Worm (Caenorhabditis elegans) whole organism, late embryonic: ENCODE results near the gene dep-1.

Experiments used
- F13H6.1 ChIP-seq: sonication (generic microtip); optimal IDR thresholded peaks from 2 replicates; lab custom pipeline; 2016; ENCODE audit warnings: missing genetic modification characterization, missing compliant biosample characterization
- K09A11.1 ChIP-seq: sonication (generic microtip); optimal IDR thresholded peaks from 2 replicates; lab custom pipeline; 2017; ENCODE audit warnings: antibody characterized with exemption, mild to moderate bottlenecking, missing genetic modification characterization, missing compliant biosample characterization; ENCODE audit not compliant: insufficient read depth
- ahr-1 ChIP-seq: sonication (generic microtip); optimal IDR thresholded peaks from 2 replicates; lab custom pipeline; 2016; ENCODE audit warnings: missing genetic modification characterization, missing compliant biosample characterization
- ceh-14 ChIP-seq: sonication (generic microtip); optimal IDR thresholded peaks from 2 replicates; lab custom pipeline; 2016; ENCODE audit warnings: missing genotype, missing genetic modification characterization, missing compliant biosample characterization
- ceh-19 ChIP-seq: fragments of 200-800 bp; sonication (Bioruptor generic); optimal IDR thresholded peaks from 2 replicates; lab custom pipeline; 2018; ENCODE audit warnings: mild to moderate bottlenecking, missing genetic modification characterization, missing compliant biosample characterization
- ceh-2 ChIP-seq: sonication (generic microtip); optimal IDR thresholded peaks from 2 replicates; lab custom pipeline; 2016; ENCODE audit warnings: missing genotype, missing genetic modification characterization, missing compliant biosample characterization
- ceh-22 ChIP-seq: sonication (generic microtip); optimal IDR thresholded peaks from 2 replicates; lab custom pipeline; 2017; ENCODE audit warnings: missing biosample characterization, missing genetic modification characterization
- ceh-30 ChIP-seq: fragments of 150-350 bp; optimal IDR thresholded peaks from 2 replicates; lab custom pipeline; 2014; ENCODE audit warnings: missing biosample characterization, missing genetic modification characterization
- ceh-31 ChIP-seq: sonication (generic microtip); optimal IDR thresholded peaks from 2 replicates; lab custom pipeline; 2016; ENCODE audit warnings: missing genetic modification characterization, missing compliant biosample characterization
- ceh-45 ChIP-seq: fragments of 200-800 bp; sonication (Bioruptor generic); IDR thresholded peaks from 2 replicates; pipeline ENCODE4 v1.3.6; 2022; ENCODE audit warnings: missing genetic modification reagents, missing genetic modification characterization, missing compliant biosample characterization
- ceh-48 ChIP-seq: sonication (generic microtip); optimal IDR thresholded peaks from 2 replicates; lab custom pipeline; 2016; ENCODE audit warnings: missing genetic modification characterization, inconsistent platforms, missing compliant biosample characterization
- ceh-6 ChIP-seq: fragments of 200-800 bp; sonication (Bioruptor generic); optimal IDR thresholded peaks from 2 replicates; lab custom pipeline; 2018; ENCODE audit warnings: mild to moderate bottlenecking, missing genetic modification characterization, missing compliant biosample characterization
- ceh-9 ChIP-seq: sonication (generic microtip); optimal IDR thresholded peaks from 2 replicates; lab custom pipeline; 2016; ENCODE audit warnings: mild to moderate bottlenecking, missing genetic modification characterization, inconsistent platforms, missing compliant biosample characterization
- dmd-4 ChIP-seq: sonication (generic microtip); optimal IDR thresholded peaks from 2 replicates; lab custom pipeline; 2016; ENCODE audit warnings: borderline replicate concordance, missing genetic modification characterization, missing compliant biosample characterization
- elt-2 ChIP-seq: sonication (generic microtip); optimal IDR thresholded peaks from 2 replicates; lab custom pipeline; 2016; ENCODE audit warnings: missing genetic modification reagents, missing genetic modification characterization, missing compliant biosample characterization
- ets-4 ChIP-seq: sonication (generic microtip); optimal IDR thresholded peaks from 2 replicates; lab custom pipeline; 2016; ENCODE audit warnings: missing genetic modification characterization, missing compliant biosample characterization
- fkh-6 ChIP-seq: sonication (generic microtip); optimal IDR thresholded peaks from 2 replicates; lab custom pipeline; 2016; ENCODE audit warnings: missing genetic modification characterization, missing compliant biosample characterization
- gmeb-2 ChIP-seq: sonication (generic microtip); optimal IDR thresholded peaks from 2 replicates; lab custom pipeline; 2016; ENCODE audit warnings: missing genetic modification characterization, inconsistent platforms, missing compliant biosample characterization
- hlh-13 ChIP-seq: fragments of 200-800 bp; sonication (Bioruptor generic); optimal IDR thresholded peaks from 2 replicates; lab custom pipeline; 2018; ENCODE audit warnings: mild to moderate bottlenecking, missing genetic modification characterization, missing compliant biosample characterization
- hlh-15 ChIP-seq: sonication (generic microtip); optimal IDR thresholded peaks from 2 replicates; lab custom pipeline; 2016; ENCODE audit warnings: missing genetic modification characterization, missing compliant biosample characterization
- hlh-6 ChIP-seq: sonication (generic microtip); optimal IDR thresholded peaks from 2 replicates; lab custom pipeline; 2016; ENCODE audit warnings: missing genotype, missing genetic modification characterization, missing compliant biosample characterization
- hlh-8 ChIP-seq: sonication (generic microtip); optimal IDR thresholded peaks from 2 replicates; lab custom pipeline; 2016; ENCODE audit warnings: missing genotype, missing genetic modification characterization, missing compliant biosample characterization
- lim-6 ChIP-seq: sonication (generic microtip); optimal IDR thresholded peaks from 2 replicates; lab custom pipeline; 2016; ENCODE audit warnings: missing genetic modification characterization, missing compliant biosample characterization
- lin-11 ChIP-seq: fragments of 200-800 bp; sonication (Bioruptor generic); optimal IDR thresholded peaks from 2 replicates; lab custom pipeline; 2018; ENCODE audit warnings: mild to moderate bottlenecking, missing genetic modification characterization, missing compliant biosample characterization
- madf-2 ChIP-seq: sonication (generic microtip); optimal IDR thresholded peaks from 2 replicates; lab custom pipeline; 2017; ENCODE audit warnings: missing genetic modification characterization, missing compliant biosample characterization
- nfya-1 ChIP-seq: sonication (generic microtip); optimal IDR thresholded peaks from 2 replicates; lab custom pipeline; 2017; ENCODE audit warnings: missing genetic modification characterization, mild to moderate bottlenecking, missing compliant biosample characterization, antibody characterized with exemption, moderate library complexity
- nhr-11 ChIP-seq: fragments of 150-350 bp; optimal IDR thresholded peaks from 2 replicates; lab custom pipeline; 2014; ENCODE audit warnings: missing biosample characterization, missing genetic modification characterization
- nhr-232 ChIP-seq: sonication (generic microtip); optimal IDR thresholded peaks from 2 replicates; lab custom pipeline; 2016; ENCODE audit warnings: missing genetic modification characterization, missing compliant biosample characterization
- npax-4 ChIP-seq: sonication (generic microtip); optimal IDR thresholded peaks from 2 replicates; lab custom pipeline; 2016; ENCODE audit warnings: missing genetic modification characterization, missing compliant biosample characterization
- odd-2 ChIP-seq: sonication (generic microtip); optimal IDR thresholded peaks from 2 replicates; lab custom pipeline; 2017; ENCODE audit warnings: antibody characterized with exemption, mild to moderate bottlenecking, missing genetic modification characterization, missing compliant biosample characterization
- pag-3 ChIP-seq: sonication (generic microtip); optimal IDR thresholded peaks from 2 replicates; lab custom pipeline; 2016; ENCODE audit warnings: missing compliant biosample characterization, missing genetic modification characterization, borderline replicate concordance
- pat-9 ChIP-seq: fragments of 200-800 bp; sonication (Bioruptor generic); optimal IDR thresholded peaks from 2 replicates; lab custom pipeline; 2018; ENCODE audit warnings: mild to moderate bottlenecking, missing genetic modification characterization, moderate library complexity, missing compliant biosample characterization
- pha-2 ChIP-seq: sonication (generic microtip); optimal IDR thresholded peaks from 2 replicates; lab custom pipeline; 2017; ENCODE audit warnings: mild to moderate bottlenecking, missing genetic modification characterization, missing compliant biosample characterization
- pros-1 ChIP-seq: fragments of 150-350 bp; optimal IDR thresholded peaks from 2 replicates; lab custom pipeline; 2014; ENCODE audit warnings: missing biosample characterization, missing genetic modification reagents, missing genetic modification characterization
- rnt-1 ChIP-seq: sonication (generic microtip); optimal IDR thresholded peaks from 2 replicates; lab custom pipeline; 2016; ENCODE audit warnings: missing genetic modification characterization, missing compliant biosample characterization
- sox-2 ChIP-seq: fragments of 200-800 bp; sonication (Bioruptor generic); IDR thresholded peaks from 2 replicates; pipeline ENCODE4 v1.3.6; 2022; ENCODE audit warnings: missing genetic modification reagents, missing genetic modification characterization, missing compliant biosample characterization
- tbx-2 ChIP-seq: sonication (generic microtip); optimal IDR thresholded peaks from 2 replicates; lab custom pipeline; 2016; ENCODE audit warnings: missing genetic modification characterization, missing compliant biosample characterization
- tbx-7 ChIP-seq: sonication (generic microtip); optimal IDR thresholded peaks from 2 replicates; lab custom pipeline; 2016; ENCODE audit warnings: missing genotype, missing genetic modification characterization, missing compliant biosample characterization
- unc-3 ChIP-seq, 2 experiments: fragments of 200-800 bp in 1 of 2; sonication (Bioruptor generic) in 1 of 2; sonication (generic microtip) in 1 of 2; conservative IDR thresholded peaks in 1 of 2; optimal IDR thresholded peaks in 1 of 2; 2 replicates each; pipeline versions ENCODE4 v1.3.6 to Lab custom; 2016 to 2022; ENCODE audit warnings: missing compliant biosample characterization in 2 of 2, missing genetic modification characterization in 2 of 2, missing genetic modification reagents in 1 of 2
- unc-42 ChIP-seq: sonication (generic microtip); optimal IDR thresholded peaks from 2 replicates; lab custom pipeline; 2016; ENCODE audit warnings: missing genotype, missing genetic modification characterization, missing compliant biosample characterization
- unc-86 ChIP-seq: sonication (generic microtip); optimal IDR thresholded peaks from 2 replicates; lab custom pipeline; 2016; ENCODE audit warnings: missing genetic modification characterization, missing compliant biosample characterization
- zip-5 ChIP-seq: sonication (generic microtip); optimal IDR thresholded peaks from 2 replicates; lab custom pipeline; 2016; ENCODE audit warnings: missing genetic modification characterization, missing compliant biosample characterization

The dep-1 gene

ce11 chrII:9001743-9002222 lies 17.8 kb downstream of the dep-1 start, which contains the start of gene F44G4.6:
F44G4.6 (minus strand) TSS chrII:9001793.
- no peak for TF ChIP-seq ceh-31 (tag; lab: Kevin White, UChicago)
- TF ChIP-seq nhr-232 (tag; lab: Kevin White, UChicago) = no peak
- TF ChIP-seq nhr-11 (tag; lab: Kevin White, UChicago) = no peak

ce11 chrII:9000331-9000730 lies 19.3 kb downstream of the dep-1 start, which contains the start of gene F44G4.5:
F44G4.5 (minus strand) TSS chrII:9000431.
- no peak for TF ChIP-seq ceh-31 (tag; lab: Kevin White, UChicago)
- TF ChIP-seq sox-2 (GFP tag; lab: Robert Waterston, UW) = no peak
- TF ChIP-seq hlh-15 (tag; lab: Kevin White, UChicago) = no peak
- no peak for TF ChIP-seq dmd-4 (tag; lab: Kevin White, UChicago)
- no peak for TF ChIP-seq hlh-8 (tag; lab: Kevin White, UChicago)
- TF ChIP-seq unc-3 (GFP tag; conservative IDR thresholded peaks at IDR 0.05; lab: Robert Waterston, UW) = no peak
- TF ChIP-seq unc-3 (tag; optimal IDR thresholded peaks at IDR 0.05; lab: Kevin White, UChicago) = no peak
- no peak for TF ChIP-seq ceh-6 (GFP tag; lab: Kevin White, UChicago)
- no peak for TF ChIP-seq tbx-7
- no peak for TF ChIP-seq pag-3
- TF ChIP-seq pros-1 (tag; lab: Kevin White, UChicago) = no peak
- TF ChIP-seq madf-2 = no peak
- no peak for TF ChIP-seq pat-9 (tag; lab: Kevin White, UChicago)
- TF ChIP-seq lin-11 (tag; lab: Kevin White, UChicago) = no peak
- no peak for TF ChIP-seq tbx-2 (tag; lab: Kevin White, UChicago)
- no peak for TF ChIP-seq elt-2 (tag; lab: Kevin White, UChicago)
- no peak for TF ChIP-seq ceh-9

- TF ChIP-seq ceh-48 (tag; lab: Kevin White, UChicago) (peak; percentile 21), ceh-14 (tag; lab: Kevin White, UChicago) (peak; percentile 52), ahr-1 (tag; lab: Kevin White, UChicago) (no peak), ceh-45 (GFP tag; lab: Robert Waterston, UW) (no peak), unc-86 (tag; lab: Kevin White, UChicago) (no peak), F13H6.1 (tag; lab: Kevin White, UChicago) (no peak), nfya-1 (tag; lab: Kevin White, UChicago) (peak; percentile 30), unc-42 (tag; lab: Kevin White, UChicago) (peak; percentile 91), lim-6 (no peak), hlh-8 (tag; lab: Kevin White, UChicago) (no peak), gmeb-2 (tag; lab: Kevin White, UChicago) (no peak), nhr-11 (tag; lab: Kevin White, UChicago) (no peak), ets-4 (tag; lab: Kevin White, UChicago) (no peak), hlh-13 (no peak), odd-2 (tag; lab: Kevin White, UChicago) (no peak), K09A11.1 (no peak), ceh-22 (tag; lab: Kevin White, UChicago) (no peak), pha-2 (tag; lab: Kevin White, UChicago) (no peak), npax-4 (no peak), hlh-6 (tag; lab: Kevin White, UChicago) (no peak), zip-5 (tag; lab: Kevin White, UChicago) (no peak), ceh-19 (no peak), ceh-30 (tag; lab: Kevin White, UChicago) (no peak), rnt-1 (no peak), pat-9 (tag; lab: Kevin White, UChicago) (no peak), ceh-2 (tag; lab: Kevin White, UChicago) (no peak), fkh-6 (tag; lab: Kevin White, UChicago) (no peak)
- TF ChIP-seq, all 69 proteins: peak for 4
Observed at ce11 chrII:8997479-8997878, 22.1 kb downstream of the dep-1 start, which contains the start of the genes F44G4.3 and tdp-1. F44G4.3 (minus strand) TSS chrII:8997662. tdp-1 (plus strand) TSS chrII:8997825.
